Fruit fly (Drosophila melanogaster) whole organism: ENCODE results near the gene CG12105.

ENCODE experiments used
- CG8478 ChIP-seq: fragments of >200 bp; optimal IDR thresholded peaks from 2 replicates; lab custom pipeline; 2018; ENCODE audit warnings: inconsistent platforms
- EcR ChIP-seq, 2 experiments: fragments of >200 bp; optimal IDR thresholded peaks; 2 replicates each; lab custom pipeline; 2017; ENCODE audit warnings: missing biosample characterization in 2 of 2, missing genetic modification characterization in 2 of 2, missing genetic modification reagents in 2 of 2
- psq ChIP-seq: fragments of >200 bp; optimal IDR thresholded peaks from 2 replicates; lab custom pipeline; 2017
- usp ChIP-seq: fragments of >200 bp; optimal IDR thresholded peaks from 2 replicates; lab custom pipeline; 2017; ENCODE audit warnings: missing biosample characterization, missing genetic modification characterization, mixed read lengths

- TF ChIP-seq EcR (GFP tag; optimal IDR thresholded peaks at IDR 0.05; lab: Kevin White, UChicago) (no peak), psq (lab: Kevin White, UChicago) (no peak), CG8478 (no peak), usp (no peak)
These were observed at the start of gene CG12105 for dm6 chr3L:1615701-1616100.
